Worm (Caenorhabditis elegans): ENCODE data around the gene ctsa-1.2.

The ctsa-1.2 gene

DNA sequence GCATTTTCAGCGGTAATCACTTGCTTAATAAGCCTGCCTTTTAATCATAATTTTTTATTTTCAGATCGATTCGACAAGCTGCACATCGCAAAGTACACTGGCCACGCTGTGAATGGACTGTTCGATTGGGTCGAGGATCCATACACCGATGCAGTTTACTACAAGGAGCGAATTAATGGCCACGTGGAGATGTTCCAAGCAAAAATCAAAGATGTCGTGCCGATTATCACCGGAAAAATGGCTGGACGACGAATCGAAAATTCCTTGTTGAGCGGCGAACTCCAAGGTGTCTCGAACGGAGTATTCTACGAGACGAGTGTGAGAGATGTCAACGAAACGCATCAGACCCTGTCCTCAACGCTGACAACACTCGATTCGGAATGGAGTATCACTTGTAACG is 11.7 kb upstream of the ctsa-1.2 start:
- TF ChIP-seq mef-2 (tag; optimal IDR thresholded peaks at IDR 0.05): no peak
- TF ChIP-seq hpl-2 (GFP tag; optimal IDR thresholded peaks at IDR 0.05): no peak
- no peak for TF ChIP-seq nhr-237 (tag; optimal IDR thresholded peaks at IDR 0.05)
- TF ChIP-seq dpl-1 (GFP tag; optimal IDR thresholded peaks at IDR 0.05): no peak
- no peak for TF ChIP-seq nhr-77 (tag; optimal IDR thresholded peaks at IDR 0.05)
- no peak for TF ChIP-seq elt-3 (tag; optimal IDR thresholded peaks at IDR 0.05)
- no peak for TF ChIP-seq irx-1 (tag; optimal IDR thresholded peaks at IDR 0.05)
- no peak for TF ChIP-seq dsc-1 (tag; optimal IDR thresholded peaks at IDR 0.05)
- no peak for TF ChIP-seq snu-23 (GFP tag; optimal IDR thresholded peaks at IDR 0.05)
- TF ChIP-seq F16B12.6 (tag; optimal IDR thresholded peaks at IDR 0.05): no peak
- TF ChIP-seq ceh-88 (GFP tag; IDR thresholded peaks at IDR 0.05): no peak
- TF ChIP-seq egl-13 (tag; optimal IDR thresholded peaks at IDR 0.05): no peak
- no peak for TF ChIP-seq nhr-19 (GFP tag; conservative IDR thresholded peaks at IDR 0.05)
- no peak for TF ChIP-seq blmp-1 (tag; optimal IDR thresholded peaks at IDR 0.05)
- no peak for TF ChIP-seq nhr-47 (tag; optimal IDR thresholded peaks at IDR 0.05)
- no peak for TF ChIP-seq sptf-1 (tag; optimal IDR thresholded peaks at IDR 0.05)
- TF ChIP-seq lin-39 (tag; optimal IDR thresholded peaks at IDR 0.05): no peak

- peak; percentile 47 for TF ChIP-seq tbx-2 (tag; optimal IDR thresholded peaks at IDR 0.05)
- peak; percentile 32 for TF ChIP-seq snpc-4 (tag; optimal IDR thresholded peaks at IDR 0.05)
- TF ChIP-seq nhr-237 (tag; optimal IDR thresholded peaks at IDR 0.05): no peak
- peak in 2 of 3 experiments; percentile 22 to 38 for TF ChIP-seq dpl-1 (GFP tag; optimal IDR thresholded peaks at IDR 0.05)
- TF ChIP-seq unc-130 (tag; optimal IDR thresholded peaks at IDR 0.05): peak; percentile 46
- no peak for TF ChIP-seq ces-1 (GFP tag; optimal IDR thresholded peaks at IDR 0.05)
- TF ChIP-seq zip-4 (GFP tag; optimal IDR thresholded peaks at IDR 0.05): no peak
- TF ChIP-seq elt-3 (tag; optimal IDR thresholded peaks at IDR 0.05): peak in 2 of 6 experiments; percentile 1 to 15
- TF ChIP-seq xbp-1 (tag; optimal IDR thresholded peaks at IDR 0.05): peak; percentile 29
- peak; percentile 55 for TF ChIP-seq elt-2 (tag; optimal IDR thresholded peaks at IDR 0.05)
- TF ChIP-seq pqm-1 (tag; optimal IDR thresholded peaks at IDR 0.05): no peak
- peak; percentile 13 for TF ChIP-seq mep-1 (tag; optimal IDR thresholded peaks at IDR 0.05)
- peak; percentile 20 for TF ChIP-seq fos-1 (tag; optimal IDR thresholded peaks at IDR 0.05)
- peak; percentile 78 for TF ChIP-seq rnt-1 (tag; optimal IDR thresholded peaks at IDR 0.05)
- TF ChIP-seq mab-9 (GFP tag; IDR thresholded peaks at IDR 0.05): no peak
- TF ChIP-seq swsn-7 (tag; optimal IDR thresholded peaks at IDR 0.05): peak; percentile 28
- peak; percentile 76 for TF ChIP-seq nhr-20 (tag; optimal IDR thresholded peaks at IDR 0.05)
- peak; percentile 24 for TF ChIP-seq nhr-47 (tag; optimal IDR thresholded peaks at IDR 0.05)
- TF ChIP-seq lsy-2 (tag; optimal IDR thresholded peaks at IDR 0.05): peak; percentile 45 to 72
- peak; percentile 15 to 30 for TF ChIP-seq efl-1 (optimal IDR thresholded peaks at IDR 0.05)
- no peak for TF ChIP-seq efl-1 (GFP tag; optimal IDR thresholded peaks at IDR 0.05 in 1 of 2)
- TF ChIP-seq nhr-71 (tag; optimal IDR thresholded peaks at IDR 0.05): peak; percentile 86
- TF ChIP-seq nhr-19 (GFP tag; conservative IDR thresholded peaks at IDR 0.05): peak; percentile 70
- peak; percentile 29 for TF ChIP-seq skn-1 (tag; optimal IDR thresholded peaks at IDR 0.05)
- peak; percentile 40 for TF ChIP-seq pag-3 (tag; optimal IDR thresholded peaks at IDR 0.05; ENCODE audit: borderline replicate concordance, insufficient read depth)
- peak; percentile 64 for TF ChIP-seq nhr-85 (tag)
- peak; percentile 86 for TF ChIP-seq snu-23 (GFP tag; optimal IDR thresholded peaks at IDR 0.05)
- TF ChIP-seq C04F5.9 (tag; optimal IDR thresholded peaks at IDR 0.05): no peak
- peak; percentile 38 to 68 for TF ChIP-seq lin-35 (GFP tag; optimal IDR thresholded peaks at IDR 0.05)
- TF ChIP-seq tlp-1 (tag; optimal IDR thresholded peaks at IDR 0.05): no peak
- TF ChIP-seq mdl-1 (tag; optimal IDR thresholded peaks at IDR 0.05): peak in 1 of 2 experiments; percentile 94
- peak; percentile 16 for TF ChIP-seq lir-3 (tag; optimal IDR thresholded peaks at IDR 0.05; ENCODE audit: poor library complexity)
- TF ChIP-seq C16A3.4 (tag; optimal IDR thresholded peaks at IDR 0.05): peak; percentile 46
- peak; percentile 86 for TF ChIP-seq lin-14 (GFP tag; optimal IDR thresholded peaks at IDR 0.05)
- peak; percentile 45 for TF ChIP-seq ztf-4 (tag; optimal IDR thresholded peaks at IDR 0.05)
- peak; percentile 46 for TF ChIP-seq nhr-90 (tag; optimal IDR thresholded peaks at IDR 0.05; ENCODE audit: poor library complexity)
- no peak for TF ChIP-seq mef-2 (tag; optimal IDR thresholded peaks at IDR 0.05)
- TF ChIP-seq blmp-1 (tag; optimal IDR thresholded peaks at IDR 0.05): peak; percentile 21
- no peak for TF ChIP-seq Y116A8C.19 (tag; optimal IDR thresholded peaks at IDR 0.05; ENCODE audit: borderline replicate concordance)
- no peak for TF ChIP-seq isw-1 (GFP tag; IDR thresholded peaks at IDR 0.05)
These were observed 10.5 kb upstream of the ctsa-1.2 start, which contains the start of gene alh-8 for ce11 chrII:11728545-11729105. Gene alh-8 (plus strand): TSS chrII:11729055.

Measured in whole organism, L1 larva.